Fruit fly (Drosophila melanogaster) whole organism, embryonic: ENCODE measurements around the gene CG15528.
A peak's percentile ranks its signal among the peaks of the same experiment; 100 is the strongest.

Experiments used
- Atf3 ChIP-seq: fragments of 200-800 bp; sonication (Bioruptor generic); optimal IDR thresholded peaks from 3 replicates; lab custom pipeline; 2016; ENCODE audit warnings: missing biosample characterization, missing genetic modification characterization
- Awh ChIP-seq: fragments of 200-800 bp; sonication (Bioruptor generic); IDR thresholded peaks from 2 replicates; pipeline ENCODE4, ENCODE4 v1.3.6; 2022; ENCODE audit warnings: missing biosample characterization, missing genetic modification characterization
- CG12236 ChIP-seq: fragments of 200-800 bp; sonication (Bioruptor generic); optimal IDR thresholded peaks from 2 replicates; lab custom pipeline; 2016; ENCODE audit warnings: missing biosample characterization, missing genetic modification characterization
- CG13123 ChIP-seq: fragments of 200-800 bp; sonication (Bioruptor generic); optimal IDR thresholded peaks from 2 replicates; lab custom pipeline; 2016; ENCODE audit warnings: missing biosample characterization, missing genetic modification characterization
- CG14860 ChIP-seq: fragments of 200-800 bp; sonication (Bioruptor generic); IDR thresholded peaks from 3 replicates; pipeline ENCODE4 v1.3.6; 2022; ENCODE audit warnings: missing biosample characterization, missing genetic modification characterization; ENCODE audit not compliant: partially characterized antibody
- CG17568 ChIP-seq: fragments of 200-800 bp; sonication (Bioruptor generic); optimal IDR thresholded peaks from 2 replicates; lab custom pipeline; 2018; ENCODE audit warnings: missing biosample characterization, mild to moderate bottlenecking, missing genetic modification characterization, moderate library complexity
- CG30020 ChIP-seq: fragments of 200-800 bp; optimal IDR thresholded peaks from 2 replicates; lab custom pipeline; 2019; ENCODE audit warnings: missing biosample characterization, mild to moderate bottlenecking, missing genetic modification characterization, moderate library complexity
- CG31365 ChIP-seq: fragments of 200-800 bp; sonication (Bioruptor generic); optimal IDR thresholded peaks from 2 replicates; lab custom pipeline; 2018; ENCODE audit warnings: missing biosample characterization, mild to moderate bottlenecking, missing genetic modification characterization
- CG32532 ChIP-seq: fragments of 200-800 bp; sonication (Bioruptor generic); IDR thresholded peaks from 2 replicates; pipeline ENCODE4 v1.3.6; 2022; ENCODE audit warnings: missing biosample characterization, missing genetic modification characterization
- CG42726 ChIP-seq: fragments of 200-800 bp; sonication (Bioruptor generic); IDR thresholded peaks from 2 replicates; pipeline ENCODE4 v1.3.6; 2022; ENCODE audit warnings: missing biosample characterization, missing genetic modification characterization; ENCODE audit not compliant: partially characterized antibody
- CG4730 ChIP-seq: fragments of 200-800 bp; sonication (Bioruptor generic); IDR thresholded peaks from 2 replicates; pipeline ENCODE4 v1.3.6; 2022; ENCODE audit warnings: missing biosample characterization, missing genetic modification characterization
- CG4854 ChIP-seq: fragments of 200-800 bp; sonication (Bioruptor generic); optimal IDR thresholded peaks from 2 replicates; lab custom pipeline; 2016; ENCODE audit warnings: missing biosample characterization, missing genetic modification characterization, inconsistent platforms
- CG6175 ChIP-seq: fragments of 200-800 bp; sonication (Bioruptor generic); IDR thresholded peaks from 3 replicates; pipeline ENCODE4 v1.3.6; 2022; ENCODE audit warnings: missing biosample characterization, missing genetic modification characterization
- CG6272 ChIP-seq: fragments of 200-800 bp; sonication (Bioruptor generic); IDR thresholded peaks from 2 replicates; pipeline ENCODE4 v1.3.6; 2022; ENCODE audit warnings: missing biosample characterization, missing genetic modification characterization
- CG6813 ChIP-seq: fragments of 200-800 bp; sonication (Bioruptor generic); optimal IDR thresholded peaks from 2 replicates; lab custom pipeline; 2017; ENCODE audit warnings: missing biosample characterization, missing genetic modification characterization, mild to moderate bottlenecking, moderate library complexity, missing genetic modification reagents
- CG6854 ChIP-seq: fragments of 200-800 bp; sonication (Bioruptor generic); optimal IDR thresholded peaks from 3 replicates; lab custom pipeline; 2017; ENCODE audit warnings: missing biosample characterization, mild to moderate bottlenecking, missing genetic modification characterization
- CG7271 ChIP-seq: fragments of 200-800 bp; sonication (Bioruptor generic); optimal IDR thresholded peaks from 2 replicates; lab custom pipeline; 2018; ENCODE audit warnings: missing biosample characterization, mild to moderate bottlenecking, missing genetic modification characterization, moderate library complexity
- CG7786 ChIP-seq: fragments of 200-800 bp; sonication (Bioruptor generic); optimal IDR thresholded peaks from 2 replicates; lab custom pipeline; 2016; ENCODE audit warnings: missing biosample characterization, missing genetic modification characterization
- CG7839 ChIP-seq: fragments of 200-800 bp; sonication (Bioruptor generic); optimal IDR thresholded peaks from 3 replicates; lab custom pipeline; 2018; ENCODE audit warnings: missing biosample characterization, mild to moderate bottlenecking, missing genetic modification characterization, moderate library complexity
- CG8281 ChIP-seq: fragments of 200-800 bp; sonication (Bioruptor generic); optimal IDR thresholded peaks from 2 replicates; lab custom pipeline; 2018; ENCODE audit warnings: missing biosample characterization, mild to moderate bottlenecking, missing genetic modification characterization, moderate library complexity
- Dad ChIP-seq: fragments of 200-800 bp; sonication (Bioruptor generic); optimal IDR thresholded peaks from 3 replicates; lab custom pipeline; 2016; ENCODE audit warnings: missing biosample characterization, missing genetic modification characterization
- Drgx ChIP-seq: fragments of 200-800 bp; sonication (Bioruptor generic); IDR thresholded peaks from 2 replicates; pipeline ENCODE4 v1.3.6; 2022; ENCODE audit warnings: missing biosample characterization, missing genetic modification characterization
- GATAe ChIP-seq: fragments of 200-800 bp; sonication (Bioruptor generic); conservative IDR thresholded peaks from 2 replicates; pipeline ENCODE4 v1.3.6; 2022; ENCODE audit warnings: missing biosample characterization, missing genetic modification characterization
- Lhr ChIP-seq: fragments of 200-800 bp; sonication (Bioruptor generic); optimal IDR thresholded peaks from 3 replicates; lab custom pipeline; 2017; ENCODE audit warnings: mild to moderate bottlenecking, missing biosample characterization, missing genetic modification reagents, missing genetic modification characterization
- Nf-YB ChIP-seq: fragments of 200-800 bp; sonication (Bioruptor generic); optimal IDR thresholded peaks from 3 replicates; lab custom pipeline; 2019; ENCODE audit warnings: missing biosample characterization, mild to moderate bottlenecking, missing genetic modification characterization, moderate library complexity
- Oli ChIP-seq: fragments of 200-800 bp; sonication (Bioruptor generic); optimal IDR thresholded peaks from 2 replicates; lab custom pipeline; 2018; ENCODE audit warnings: missing biosample characterization, mild to moderate bottlenecking, missing genetic modification characterization, moderate library complexity
- Taf1 ChIP-seq: fragments of 200-800 bp; sonication (Bioruptor generic); IDR thresholded peaks from 2 replicates; pipeline ENCODE4 v1.3.6; 2022; ENCODE audit warnings: missing biosample characterization, missing genetic modification characterization
- Usf ChIP-seq: fragments of 200-800 bp; sonication (Bioruptor generic); optimal IDR thresholded peaks from 2 replicates; lab custom pipeline; 2017; ENCODE audit warnings: missing genotype, missing biosample characterization, missing genetic modification characterization
- cad ChIP-seq: fragments of >200 bp; optimal IDR thresholded peaks from 2 replicates; lab custom pipeline; 2017; ENCODE audit warnings: missing biosample characterization, missing genetic modification characterization
- cg ChIP-seq: fragments of 200-800 bp; sonication (Bioruptor generic); optimal IDR thresholded peaks from 3 replicates; lab custom pipeline; 2019; ENCODE audit warnings: missing biosample characterization, mild to moderate bottlenecking, missing genetic modification characterization, moderate library complexity
- emc ChIP-seq: fragments of 200-800 bp; sonication (Bioruptor generic); optimal IDR thresholded peaks from 2 replicates; lab custom pipeline; 2016; ENCODE audit warnings: missing biosample characterization, missing genetic modification characterization
- ewg ChIP-seq: fragments of 200-800 bp; sonication (Bioruptor generic); optimal IDR thresholded peaks from 3 replicates; lab custom pipeline; 2017; ENCODE audit warnings: mild to moderate bottlenecking, missing biosample characterization, missing genetic modification reagents, missing genetic modification characterization
- grau ChIP-seq: fragments of 200-800 bp; optimal IDR thresholded peaks from 3 replicates; lab custom pipeline; 2019; ENCODE audit warnings: missing biosample characterization, mild to moderate bottlenecking, missing genetic modification characterization, moderate library complexity
- grn ChIP-seq: fragments of 200-800 bp; sonication (Bioruptor generic); optimal IDR thresholded peaks from 3 replicates; lab custom pipeline; 2017; ENCODE audit warnings: missing biosample characterization, missing genetic modification characterization
- kah ChIP-seq: fragments of 200-800 bp; sonication (Bioruptor generic); optimal IDR thresholded peaks from 2 replicates; lab custom pipeline; 2018; ENCODE audit warnings: missing biosample characterization, mild to moderate bottlenecking, missing genetic modification characterization
- nerfin-2 ChIP-seq: fragments of 200-800 bp; sonication (Bioruptor generic); IDR thresholded peaks from 2 replicates; pipeline ENCODE4 v1.3.6; 2022; ENCODE audit warnings: missing biosample characterization, missing genetic modification characterization; ENCODE audit not compliant: partially characterized antibody
- odd ChIP-seq: fragments of 200-800 bp; sonication (Bioruptor generic); optimal IDR thresholded peaks from 2 replicates; lab custom pipeline; 2017; ENCODE audit warnings: missing biosample characterization, mild to moderate bottlenecking, missing genetic modification characterization
- pnt ChIP-seq: fragments of 200-800 bp; sonication (Bioruptor generic); optimal IDR thresholded peaks from 3 replicates; lab custom pipeline; 2016; ENCODE audit warnings: missing biosample characterization, missing genetic modification characterization
- prd ChIP-seq, 3 experiments: fragments of >200 bp in 2 of 3; fragments of 200-800 bp in 1 of 3; sonication (Bioruptor generic) in 1 of 3; optimal IDR thresholded peaks in 2 of 3; IDR thresholded peaks in 1 of 3; 2 replicates in 2 of 3; 3 replicates in 1 of 3; pipeline versions ENCODE4 v1.3.6 to Lab custom; 2017 to 2022; ENCODE audit warnings: missing biosample characterization in 1 of 3, missing genetic modification characterization in 1 of 3
- rib ChIP-seq: fragments of 200-800 bp; sonication (Bioruptor generic); IDR thresholded peaks from 2 replicates; pipeline ENCODE4 v1.3.6; 2022; ENCODE audit warnings: missing biosample characterization, missing genetic modification characterization
- sim ChIP-seq: fragments of 200-800 bp; sonication (Bioruptor generic); IDR thresholded peaks from 2 replicates; pipeline ENCODE4 v1.3.6; 2022; ENCODE audit warnings: missing biosample characterization, missing genetic modification characterization
- sima ChIP-seq: fragments of 200-800 bp; sonication (Bioruptor generic); optimal IDR thresholded peaks from 2 replicates; lab custom pipeline; 2016; ENCODE audit warnings: missing biosample characterization, missing genetic modification characterization
- sisA ChIP-seq: fragments of 200-800 bp; sonication (Bioruptor generic); IDR thresholded peaks from 2 replicates; pipeline ENCODE4 v1.3.6; 2022; ENCODE audit warnings: missing biosample characterization, missing genetic modification characterization
- slp2 ChIP-seq: fragments of 200-800 bp; sonication (Bioruptor generic); optimal IDR thresholded peaks from 2 replicates; lab custom pipeline; 2016; ENCODE audit warnings: missing biosample characterization, missing genetic modification characterization
- sug ChIP-seq: fragments of 200-800 bp; optimal IDR thresholded peaks from 2 replicates; lab custom pipeline; 2019; ENCODE audit warnings: missing biosample characterization, mild to moderate bottlenecking, missing genetic modification characterization, moderate library complexity
- vvl ChIP-seq: fragments of 200-800 bp; sonication (Bioruptor generic); IDR thresholded peaks from 2 replicates; pipeline ENCODE4 v1.3.6; 2022; ENCODE audit warnings: missing biosample characterization, missing genetic modification characterization
- wek ChIP-seq: fragments of 200-800 bp; sonication (Bioruptor generic); optimal IDR thresholded peaks from 3 replicates; lab custom pipeline; 2018; ENCODE audit warnings: missing biosample characterization, mild to moderate bottlenecking, missing genetic modification characterization, moderate library complexity
- z ChIP-seq: fragments of 200-800 bp; sonication (Bioruptor generic); IDR thresholded peaks from 3 replicates; pipeline ENCODE4 v1.3.6; 2022; ENCODE audit warnings: missing biosample characterization, missing genetic modification characterization
- zf30C ChIP-seq: fragments of 200-800 bp; sonication (Bioruptor generic); optimal IDR thresholded peaks from 3 replicates; lab custom pipeline; 2018; ENCODE audit warnings: missing biosample characterization, mild to moderate bottlenecking, missing genetic modification characterization

The CG15528 gene

DNA sequence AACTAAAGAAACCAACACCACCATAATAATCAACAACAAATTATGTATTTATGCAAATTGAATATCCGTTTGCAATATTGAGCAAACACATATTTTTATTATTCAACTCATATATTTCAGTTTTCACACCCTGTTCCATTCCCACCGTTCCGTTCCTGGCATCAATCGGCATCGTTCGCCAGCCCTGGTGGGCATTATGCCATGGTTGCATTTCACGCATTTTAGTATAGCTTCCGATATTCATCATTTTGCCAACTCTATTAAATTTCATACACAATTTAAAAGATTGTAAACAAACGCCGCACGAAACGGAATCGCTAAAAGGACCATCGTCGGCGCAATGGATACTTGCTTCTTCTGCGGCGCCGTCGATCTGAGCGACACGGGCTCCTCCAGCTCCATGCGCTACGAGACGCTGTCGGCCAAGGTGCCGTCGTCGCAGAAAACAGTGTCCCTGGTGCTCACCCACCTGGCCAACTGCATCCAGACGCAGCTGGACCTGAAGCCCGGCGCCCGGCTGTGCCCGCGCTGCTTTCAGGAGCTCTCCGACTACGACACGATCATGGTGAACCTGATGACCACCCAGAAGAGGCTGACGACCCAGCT is 8.7 kb downstream of the CG15528 start, which contains the start of gene Sry-delta (continued):
- peak; percentile 23 for TF ChIP-seq wek (GFP tag; lab: Kevin White, UChicago)
- no peak for TF ChIP-seq ewg
- TF ChIP-seq vvl (GFP tag; lab: Robert Waterston, UW) = peak; percentile 90
- TF ChIP-seq sim (GFP tag; lab: Robert Waterston, UW) = no peak
- peak; percentile 91 for TF ChIP-seq Dad
- peak; percentile 78 for TF ChIP-seq sisA (GFP tag; lab: Robert Waterston, UW)
- peak; percentile 85 for TF ChIP-seq sima
- peak; percentile 77 for TF ChIP-seq slp2 (GFP tag; lab: Kevin White, UChicago)
- TF ChIP-seq rib (GFP tag; lab: Robert Waterston, UW) = peak; percentile 78
- TF ChIP-seq CG30020 = peak; percentile 97
- peak; percentile 69 for TF ChIP-seq CG4854
- peak; percentile 48; the same call in 1 of the 3 replicates for TF ChIP-seq CG6175 (GFP tag; lab: Robert Waterston, UW)
- TF ChIP-seq CG32532 (GFP tag; lab: Robert Waterston, UW) = peak; percentile 88
- TF ChIP-seq CG42726 (GFP tag; lab: Robert Waterston, UW) = peak; percentile 46; the same call in 1 of the 2 replicates
- TF ChIP-seq CG31365 = no peak
- peak; percentile 54 for TF ChIP-seq cad (GFP tag; lab: Kevin White, UChicago)
- TF ChIP-seq Lhr = peak; percentile 23
- TF ChIP-seq grau = peak; percentile 70
- TF ChIP-seq sug (tag; lab: Kevin White, UChicago) = peak; percentile 86
- TF ChIP-seq Oli (tag; lab: Kevin White, UChicago) = no peak
- peak; percentile 55; the same call in 1 of the 2 replicates for TF ChIP-seq Drgx (GFP tag; lab: Robert Waterston, UW)
- no peak for TF ChIP-seq odd
- peak; percentile 85 for TF ChIP-seq CG7786 (GFP tag; lab: Kevin White, UChicago)
- peak; percentile 40 for TF ChIP-seq CG13123 (GFP tag; lab: Kevin White, UChicago)
- TF ChIP-seq zf30C = no peak
- TF ChIP-seq CG6854 (GFP tag; lab: Kevin White, UChicago) = no peak
- TF ChIP-seq GATAe (GFP tag; lab: Robert Waterston, UW) = peak; percentile 22; the same call in 1 of the 2 replicates
- TF ChIP-seq z (GFP tag; lab: Robert Waterston, UW) = no peak
- TF ChIP-seq cg = no peak
- peak; percentile 26 for TF ChIP-seq CG6813 (GFP tag; lab: Kevin White, UChicago)
- no peak for TF ChIP-seq prd (optimal IDR thresholded peaks at IDR 0.05; lab: Kevin White, UChicago)
- TF ChIP-seq prd (GFP tag; IDR thresholded peaks at IDR 0.05; lab: Robert Waterston, UW) = peak; percentile 83
- TF ChIP-seq emc = peak; percentile 80
- TF ChIP-seq grn (GFP tag; lab: Kevin White, UChicago) = no peak
- TF ChIP-seq CG4730 (GFP tag; lab: Robert Waterston, UW) = peak; percentile 62
- TF ChIP-seq CG12236 (GFP tag; lab: Kevin White, UChicago) = peak; percentile 18
- peak; percentile 59; the same call in 2 of the 3 replicates for TF ChIP-seq CG14860 (GFP tag; lab: Robert Waterston, UW)
- TF ChIP-seq CG7271 (tag; lab: Kevin White, UChicago) = peak; percentile 3
- peak; percentile 69 for TF ChIP-seq CG6272 (GFP tag; lab: Robert Waterston, UW)
- peak; percentile 67 for TF ChIP-seq Atf3
- TF ChIP-seq CG7839 (tag; lab: Kevin White, UChicago) = no peak
- no peak for TF ChIP-seq Awh (GFP tag; lab: Robert Waterston, UW)
- no peak for TF ChIP-seq CG8281 (tag; lab: Kevin White, UChicago)
- TF ChIP-seq Taf1 (GFP tag; lab: Robert Waterston, UW) = peak; percentile 67; the same call in 1 of the 2 replicates
- TF ChIP-seq Usf (GFP tag; lab: Kevin White, UChicago) = no peak
- TF ChIP-seq nerfin-2 (GFP tag; lab: Robert Waterston, UW) = peak; percentile 19; the same call in 1 of the 2 replicates
- TF ChIP-seq kah (GFP tag; lab: Kevin White, UChicago) = peak; percentile 21
- peak; percentile 86 for TF ChIP-seq pnt (GFP tag; lab: Kevin White, UChicago)
- no peak for TF ChIP-seq CG17568 (GFP tag; lab: Kevin White, UChicago)
- TF ChIP-seq Nf-YB (GFP tag; lab: Kevin White, UChicago) = no peak
